Fruit fly (Drosophila melanogaster) whole organism, embryonic: ENCODE data around the gene CG7054.

Experiments
- ATbp ChIP-seq: fragments of 200-800 bp; sonication (Bioruptor generic); optimal IDR thresholded peaks from 2 replicates; lab custom pipeline; 2017; ENCODE audit warnings: missing biosample characterization, mild to moderate bottlenecking, missing genetic modification characterization, missing genetic modification reagents
- Aef1 ChIP-seq: fragments of 200-800 bp; sonication (Bioruptor generic); IDR thresholded peaks from 3 replicates; pipeline ENCODE4 v1.3.6; 2022; ENCODE audit warnings: missing biosample characterization, missing genetic modification characterization
- Atf3 ChIP-seq: fragments of 200-800 bp; sonication (Bioruptor generic); optimal IDR thresholded peaks from 3 replicates; lab custom pipeline; 2016; ENCODE audit warnings: missing biosample characterization, missing genetic modification characterization
- Bgb ChIP-seq: fragments of 200-800 bp; sonication (Bioruptor generic); IDR thresholded peaks from 2 replicates; pipeline ENCODE4 v1.3.6; 2022; ENCODE audit warnings: missing biosample characterization, missing genetic modification characterization; ENCODE audit not compliant: partially characterized antibody
- C15 ChIP-seq: fragments of 200-800 bp; sonication (Bioruptor generic); IDR thresholded peaks from 3 replicates; pipeline ENCODE4 v1.3.6; 2022; ENCODE audit warnings: missing biosample characterization, missing genetic modification characterization
- CG10267 ChIP-seq: fragments of 200-800 bp; sonication (Bioruptor generic); optimal IDR thresholded peaks from 2 replicates; lab custom pipeline; 2018; ENCODE audit warnings: missing biosample characterization, mild to moderate bottlenecking, missing genetic modification characterization, moderate library complexity
- CG10979 ChIP-seq: fragments of 200-800 bp; sonication (Bioruptor generic); optimal IDR thresholded peaks from 2 replicates; lab custom pipeline; 2018; ENCODE audit warnings: missing biosample characterization, mild to moderate bottlenecking, missing genetic modification characterization, moderate library complexity
- CG11247 ChIP-seq: fragments of 200-800 bp; sonication (Bioruptor generic); IDR thresholded peaks from 2 replicates; pipeline ENCODE4 v1.3.6; 2022; ENCODE audit warnings: missing biosample characterization, missing genetic modification characterization
- CG11695 ChIP-seq: fragments of 200-800 bp; sonication (Bioruptor generic); IDR thresholded peaks from 3 replicates; pipeline ENCODE4 v1.3.6; 2022; ENCODE audit warnings: missing biosample characterization, missing genetic modification characterization
- CG15601 ChIP-seq: fragments of 200-800 bp; sonication (Bioruptor generic); optimal IDR thresholded peaks from 3 replicates; lab custom pipeline; 2019; ENCODE audit warnings: missing biosample characterization, mild to moderate bottlenecking, missing genetic modification characterization, moderate library complexity
- CG1602 ChIP-seq: fragments of 200-800 bp; sonication (Bioruptor generic); optimal IDR thresholded peaks from 3 replicates; lab custom pipeline; 2016; ENCODE audit warnings: missing biosample characterization, missing genetic modification characterization
- CG1603 ChIP-seq: fragments of 200-800 bp; sonication (Bioruptor generic); optimal IDR thresholded peaks from 2 replicates; lab custom pipeline; 2019; ENCODE audit warnings: missing biosample characterization, mild to moderate bottlenecking, missing genetic modification characterization, moderate library complexity
- CG1647 ChIP-seq: fragments of 200-800 bp; sonication (Bioruptor generic); optimal IDR thresholded peaks from 3 replicates; lab custom pipeline; 2016; ENCODE audit warnings: missing biosample characterization, missing genetic modification characterization
- CG18011 ChIP-seq: fragments of 200-800 bp; sonication (Bioruptor generic); optimal IDR thresholded peaks from 2 replicates; lab custom pipeline; 2017; ENCODE audit warnings: missing biosample characterization, missing genetic modification characterization, mild to moderate bottlenecking, moderate library complexity, missing genotype
- CG18599 ChIP-seq: fragments of 200-800 bp; sonication (Bioruptor generic); optimal IDR thresholded peaks from 3 replicates; lab custom pipeline; 2017; ENCODE audit warnings: missing biosample characterization, missing genetic modification characterization, mild to moderate bottlenecking, moderate library complexity, missing genetic modification reagents
- CG30431 ChIP-seq: fragments of 200-800 bp; sonication (Bioruptor generic); optimal IDR thresholded peaks from 2 replicates; lab custom pipeline; 2017; ENCODE audit warnings: missing biosample characterization, missing genetic modification characterization
- CG32767 ChIP-seq: fragments of 200-800 bp; sonication (Bioruptor generic); IDR thresholded peaks from 2 replicates; pipeline ENCODE4 v1.3.6; 2022; ENCODE audit warnings: missing biosample characterization, missing genetic modification characterization
- CG3995 ChIP-seq: fragments of 200-800 bp; sonication (Bioruptor generic); optimal IDR thresholded peaks from 3 replicates; lab custom pipeline; 2016; ENCODE audit warnings: missing biosample characterization, missing genetic modification characterization
- CG4424 ChIP-seq: fragments of 200-800 bp; sonication (Bioruptor generic); optimal IDR thresholded peaks from 3 replicates; lab custom pipeline; 2016; ENCODE audit warnings: missing biosample characterization, missing genetic modification characterization
- CG5180 ChIP-seq: fragments of 200-800 bp; sonication (Bioruptor generic); optimal IDR thresholded peaks from 3 replicates; lab custom pipeline; 2017; ENCODE audit warnings: missing biosample characterization, missing genetic modification characterization, mild to moderate bottlenecking, moderate library complexity, missing genetic modification reagents
- CG6654 ChIP-seq: fragments of 200-800 bp; sonication (Bioruptor generic); optimal IDR thresholded peaks from 2 replicates; lab custom pipeline; 2017; ENCODE audit warnings: missing biosample characterization, mild to moderate bottlenecking, missing genetic modification characterization
- CG7786 ChIP-seq: fragments of 200-800 bp; sonication (Bioruptor generic); optimal IDR thresholded peaks from 2 replicates; lab custom pipeline; 2016; ENCODE audit warnings: missing biosample characterization, missing genetic modification characterization
- D19A ChIP-seq: fragments of 200-800 bp; optimal IDR thresholded peaks from 3 replicates; lab custom pipeline; 2019; ENCODE audit warnings: missing biosample characterization, mild to moderate bottlenecking, missing genetic modification characterization, moderate library complexity
- Gug ChIP-seq: fragments of 200-800 bp; sonication (Bioruptor generic); IDR thresholded peaks from 4 replicates; pipeline ENCODE4 v1.3.6; 2022; ENCODE audit warnings: missing biosample characterization, missing genetic modification characterization
- HLH4C ChIP-seq: fragments of 200-800 bp; sonication (Bioruptor generic); IDR thresholded peaks from 3 replicates; pipeline ENCODE4 v1.3.6; 2022; ENCODE audit warnings: missing biosample characterization, missing genetic modification characterization; ENCODE audit not compliant: partially characterized antibody
- HLH54F ChIP-seq: fragments of 200-800 bp; sonication (Bioruptor generic); optimal IDR thresholded peaks from 3 replicates; lab custom pipeline; 2016; ENCODE audit warnings: missing biosample characterization, missing genetic modification characterization
- Hr78 ChIP-seq, 2 experiments: fragments of 200-800 bp in 1 of 2; fragments of >200 bp in 1 of 2; sonication (Bioruptor generic) in 1 of 2; optimal IDR thresholded peaks; 2 replicates each; lab custom pipeline; 2017 to 2019; ENCODE audit warnings: missing biosample characterization in 2 of 2, missing genetic modification characterization in 2 of 2, mild to moderate bottlenecking in 1 of 2, moderate library complexity in 1 of 2
- Kr ChIP-seq: fragments of 200-800 bp; sonication (Bioruptor generic); optimal IDR thresholded peaks from 2 replicates; lab custom pipeline; 2017; ENCODE audit warnings: missing biosample characterization, mild to moderate bottlenecking, missing genetic modification characterization
- MESR4 ChIP-seq: fragments of 200-800 bp; sonication (Bioruptor generic); optimal IDR thresholded peaks from 2 replicates; lab custom pipeline; 2018; ENCODE audit warnings: missing biosample characterization, mild to moderate bottlenecking, missing genetic modification characterization, moderate library complexity
- Mad ChIP-seq: fragments of 200-800 bp; sonication (Bioruptor generic); optimal IDR thresholded peaks from 2 replicates; lab custom pipeline; 2016; ENCODE audit warnings: missing biosample characterization, missing genetic modification characterization
- Ravus ChIP-seq: fragments of 200-800 bp; sonication (Bioruptor generic); IDR thresholded peaks from 2 replicates; pipeline ENCODE4 v1.3.6; 2022; ENCODE audit warnings: missing biosample characterization, missing genetic modification characterization
- Rfx ChIP-seq: fragments of 200-800 bp; sonication (Bioruptor generic); IDR thresholded peaks from 2 replicates; pipeline ENCODE4 v1.3.6; 2022; ENCODE audit warnings: missing biosample characterization, missing genetic modification characterization
- Sry-β ChIP-seq: fragments of 200-800 bp; sonication (Bioruptor generic); optimal IDR thresholded peaks from 2 replicates; lab custom pipeline; 2018; ENCODE audit warnings: missing biosample characterization, mild to moderate bottlenecking, missing genetic modification characterization, moderate library complexity
- bigmax ChIP-seq: fragments of 200-800 bp; sonication (Bioruptor generic); optimal IDR thresholded peaks from 2 replicates; lab custom pipeline; 2018; ENCODE audit warnings: missing biosample characterization, mild to moderate bottlenecking, missing genetic modification characterization
- br ChIP-seq: fragments of >200 bp; optimal IDR thresholded peaks from 2 replicates; lab custom pipeline; 2017
- bsh ChIP-seq, 2 experiments: fragments of 200-800 bp; sonication (Bioruptor generic); optimal IDR thresholded peaks; 2 replicates each; lab custom pipeline; 2017 to 2018; ENCODE audit warnings: mild to moderate bottlenecking in 2 of 2, missing biosample characterization in 2 of 2, missing genetic modification characterization in 2 of 2, moderate library complexity in 1 of 2
- chinmo ChIP-seq: fragments of 200-800 bp; sonication (Bioruptor generic); IDR thresholded peaks from 4 replicates; pipeline ENCODE4 v1.3.6; 2022; ENCODE audit warnings: missing biosample characterization, missing genetic modification characterization; ENCODE audit not compliant: partially characterized antibody
- ci ChIP-seq: fragments of 200-800 bp; sonication (Bioruptor generic); IDR thresholded peaks from 3 replicates; pipeline ENCODE4 v1.3.6; 2022; ENCODE audit warnings: missing biosample characterization, missing genetic modification characterization
- disco-r ChIP-seq: fragments of 200-800 bp; sonication (Bioruptor generic); optimal IDR thresholded peaks from 2 replicates; lab custom pipeline; 2016; ENCODE audit warnings: missing biosample characterization, missing genetic modification characterization
- emc ChIP-seq: fragments of 200-800 bp; sonication (Bioruptor generic); optimal IDR thresholded peaks from 2 replicates; lab custom pipeline; 2016; ENCODE audit warnings: missing biosample characterization, missing genetic modification characterization
- gro ChIP-seq: fragments of 200-800 bp; sonication (Bioruptor generic); optimal IDR thresholded peaks from 2 replicates; lab custom pipeline; 2016; ENCODE audit warnings: missing biosample characterization, missing genetic modification characterization
- lilli ChIP-seq: fragments of 200-800 bp; sonication (Bioruptor generic); optimal IDR thresholded peaks from 3 replicates; lab custom pipeline; 2016; ENCODE audit warnings: missing biosample characterization, missing genetic modification characterization
- lola ChIP-seq, 3 experiments: fragments of >200 bp in 2 of 3; fragments of 200-800 bp in 1 of 3; sonication (Bioruptor generic) in 1 of 3; optimal IDR thresholded peaks; 2 replicates each; lab custom pipeline; 2017 to 2019; ENCODE audit warnings: missing biosample characterization in 3 of 3, missing genetic modification characterization in 3 of 3, mild to moderate bottlenecking in 1 of 3, moderate library complexity in 1 of 3
- oc ChIP-seq: fragments of 200-800 bp; sonication (Bioruptor generic); optimal IDR thresholded peaks from 2 replicates; lab custom pipeline; 2018; ENCODE audit warnings: missing biosample characterization, mild to moderate bottlenecking, missing genetic modification characterization, moderate library complexity
- pfk ChIP-seq: fragments of 200-800 bp; sonication (Bioruptor generic); optimal IDR thresholded peaks from 2 replicates; lab custom pipeline; 2018; ENCODE audit warnings: missing biosample characterization, mild to moderate bottlenecking, missing genetic modification characterization, moderate library complexity
- ranshi ChIP-seq: fragments of 200-800 bp; sonication (Bioruptor generic); IDR thresholded peaks from 2 replicates; pipeline ENCODE4 v1.3.6; 2022; ENCODE audit warnings: missing biosample characterization, missing genetic modification characterization
- scrt ChIP-seq: fragments of 200-800 bp; sonication (Bioruptor generic); optimal IDR thresholded peaks from 2 replicates; lab custom pipeline; 2018; ENCODE audit warnings: missing biosample characterization, mild to moderate bottlenecking, missing genetic modification characterization, moderate library complexity
- sd ChIP-seq: fragments of 200-800 bp; sonication (Bioruptor generic); optimal IDR thresholded peaks from 3 replicates; lab custom pipeline; 2018; ENCODE audit warnings: missing biosample characterization, mild to moderate bottlenecking, missing genetic modification characterization, moderate library complexity
- tin ChIP-seq: fragments of 200-800 bp; sonication (Bioruptor generic); optimal IDR thresholded peaks from 3 replicates; lab custom pipeline; 2016; ENCODE audit warnings: missing biosample characterization, missing genetic modification characterization
- ttk ChIP-seq: fragments of 200-800 bp; sonication (Bioruptor generic); IDR thresholded peaks from 2 replicates; pipeline ENCODE4 v2.1.2; 2022; ENCODE audit warnings: missing biosample characterization, missing genetic modification characterization

Gene CG7054

dm6 chr3R:22447874-22448254 lies 16.9 kb upstream of the CG7054 start, which contains the start of gene CG34376 (continued):
- TF ChIP-seq MESR4 (peak; percentile 52), CG3995 (peak; percentile 98), br (lab: Kevin White, UChicago) (no peak), HLH54F (GFP tag; lab: Kevin White, UChicago) (no peak), Hr78 (GFP tag; optimal IDR thresholded peaks at IDR 0.05; lab: Kevin White, UChicago) (peak in 1 of 2 experiments; percentile 33), CG18599 (peak; percentile 49), CG10267 (peak; percentile 66), ATbp (GFP tag; lab: Kevin White, UChicago) (peak; percentile 25), CG1602 (GFP tag; lab: Kevin White, UChicago) (no peak), oc (tag; lab: Kevin White, UChicago) (peak; percentile 21), Mad (GFP tag; lab: Kevin White, UChicago) (peak; percentile 9), CG11695 (GFP tag; lab: Robert Waterston, UW) (peak; percentile 36; the same call in 1 of the 3 replicates), CG18011 (GFP tag; lab: Kevin White, UChicago) (no peak), chinmo (GFP tag; lab: Robert Waterston, UW) (0 out of 4 replicates have a peak, but pooled peaks have one; percentile 44), CG5180 (GFP tag; lab: Kevin White, UChicago) (no peak), lilli (no peak), CG1603 (tag; lab: Kevin White, UChicago) (peak; percentile 72), CG15601 (tag; lab: Kevin White, UChicago) (peak; percentile 50), sd (tag; lab: Kevin White, UChicago) (peak; percentile 89), gro (GFP tag; lab: Kevin White, UChicago) (peak; percentile 55), bigmax (GFP tag; lab: Kevin White, UChicago) (no peak), CG7786 (no peak), lola (GFP tag; optimal IDR thresholded peaks at IDR 0.05; lab: Kevin White, UChicago) (peak in 1 of 3 experiments; percentile 7), CG10979 (tag; lab: Kevin White, UChicago) (peak; percentile 2), ttk (peak; percentile 35; the same call in 1 of the 2 replicates), bsh (GFP tag; optimal IDR thresholded peaks at IDR 0.05; lab: Kevin White, UChicago) (peak in 1 of 2 experiments; percentile 8), Aef1 (GFP tag; lab: Robert Waterston, UW) (peak; percentile 33), ranshi (GFP tag; lab: Robert Waterston, UW) (peak; percentile 9; the same call in 1 of the 2 replicates), ci (GFP tag; lab: Robert Waterston, UW) (peak; percentile 77; the same call in 1 of the 3 replicates), scrt (GFP tag; lab: Kevin White, UChicago) (peak; percentile 18), CG11247 (GFP tag; lab: Robert Waterston, UW) (peak; percentile 7; the same call in 1 of the 2 replicates), CG6654 (GFP tag; lab: Kevin White, UChicago) (no peak), Bgb (GFP tag; lab: Robert Waterston, UW) (peak; percentile 36; the same call in 1 of the 2 replicates), Sry-β (GFP tag; lab: Kevin White, UChicago) (peak; percentile 55), C15 (GFP tag; lab: Robert Waterston, UW) (no peak), pfk (GFP tag; lab: Kevin White, UChicago) (peak; percentile 25), Rfx (GFP tag; lab: Robert Waterston, UW) (peak; percentile 62), Kr (no peak), Atf3 (GFP tag; lab: Kevin White, UChicago) (no peak), CG4424 (GFP tag; lab: Kevin White, UChicago) (no peak), Gug (GFP tag; lab: Robert Waterston, UW) (peak; percentile 18; the same call in 1 of the 4 replicates), CG32767 (GFP tag; lab: Robert Waterston, UW) (0 out of 2 replicates have a peak, but pooled peaks have one; percentile 25), Ravus (no peak), disco-r (GFP tag; lab: Kevin White, UChicago) (no peak), emc (no peak), D19A (tag; lab: Kevin White, UChicago) (no peak), tin (GFP tag; lab: Kevin White, UChicago) (no peak), CG1647 (GFP tag; lab: Kevin White, UChicago) (peak; percentile 1), HLH4C (GFP tag; lab: Robert Waterston, UW) (peak; percentile 39; the same call in 2 of the 3 replicates), CG30431 (GFP tag; lab: Kevin White, UChicago) (peak; percentile 8)
